Worm (Caenorhabditis elegans) whole organism, late embryonic: ENCODE results near the gene seld-1.

Source experiments
- C08G9.2 ChIP-seq: sonication (generic microtip); optimal IDR thresholded peaks from 2 replicates; lab custom pipeline; 2016; ENCODE audit warnings: mild to moderate bottlenecking, missing genetic modification characterization, moderate library complexity, missing compliant biosample characterization
- ahr-1 ChIP-seq: sonication (generic microtip); optimal IDR thresholded peaks from 2 replicates; lab custom pipeline; 2016; ENCODE audit warnings: missing genetic modification characterization, missing compliant biosample characterization
- ama-1 ChIP-seq: fragments of 150-350 bp; optimal IDR thresholded peaks from 2 replicates; lab custom pipeline; 2014
- ceh-14 ChIP-seq: sonication (generic microtip); optimal IDR thresholded peaks from 2 replicates; lab custom pipeline; 2016; ENCODE audit warnings: missing genotype, missing genetic modification characterization, missing compliant biosample characterization
- ceh-18 ChIP-seq: sonication (generic microtip); optimal IDR thresholded peaks from 2 replicates; lab custom pipeline; 2016; ENCODE audit warnings: missing genetic modification characterization, missing compliant biosample characterization
- ceh-2 ChIP-seq: sonication (generic microtip); optimal IDR thresholded peaks from 2 replicates; lab custom pipeline; 2016; ENCODE audit warnings: missing genotype, missing genetic modification characterization, missing compliant biosample characterization
- ceh-24 ChIP-seq: sonication (generic microtip); optimal IDR thresholded peaks from 2 replicates; lab custom pipeline; 2016; ENCODE audit warnings: mild to moderate bottlenecking, missing genetic modification characterization, missing compliant biosample characterization
- ceh-30 ChIP-seq: fragments of 150-350 bp; optimal IDR thresholded peaks from 2 replicates; lab custom pipeline; 2014; ENCODE audit warnings: missing biosample characterization, missing genetic modification characterization
- ceh-31 ChIP-seq: sonication (generic microtip); optimal IDR thresholded peaks from 2 replicates; lab custom pipeline; 2016; ENCODE audit warnings: missing genetic modification characterization, missing compliant biosample characterization
- ceh-6 ChIP-seq: fragments of 200-800 bp; sonication (Bioruptor generic); optimal IDR thresholded peaks from 2 replicates; lab custom pipeline; 2018; ENCODE audit warnings: mild to moderate bottlenecking, missing genetic modification characterization, missing compliant biosample characterization
- che-1 ChIP-seq: sonication (generic microtip); optimal IDR thresholded peaks from 2 replicates; lab custom pipeline; 2016; ENCODE audit warnings: mild to moderate bottlenecking, missing genetic modification characterization, missing compliant biosample characterization
- dve-1 ChIP-seq: sonication (generic microtip); optimal IDR thresholded peaks from 2 replicates; lab custom pipeline; 2017; ENCODE audit warnings: antibody characterized with exemption, mild to moderate bottlenecking, missing genetic modification characterization, missing compliant biosample characterization
- elt-2 ChIP-seq: sonication (generic microtip); optimal IDR thresholded peaks from 2 replicates; lab custom pipeline; 2016; ENCODE audit warnings: missing genetic modification reagents, missing genetic modification characterization, missing compliant biosample characterization
- elt-4 ChIP-seq: sonication (generic microtip); optimal IDR thresholded peaks from 2 replicates; lab custom pipeline; 2016; ENCODE audit warnings: missing genetic modification characterization, missing compliant biosample characterization
- ets-4 ChIP-seq: sonication (generic microtip); optimal IDR thresholded peaks from 2 replicates; lab custom pipeline; 2016; ENCODE audit warnings: missing genetic modification characterization, missing compliant biosample characterization
- fax-1 ChIP-seq: sonication (generic microtip); optimal IDR thresholded peaks from 2 replicates; lab custom pipeline; 2016; ENCODE audit warnings: missing genotype, missing genetic modification characterization, missing compliant biosample characterization
- fkh-10 ChIP-seq: fragments of 150-350 bp; optimal IDR thresholded peaks from 2 replicates; lab custom pipeline; 2014; ENCODE audit warnings: missing biosample characterization, missing genetic modification reagents, missing genetic modification characterization
- gmeb-2 ChIP-seq: sonication (generic microtip); optimal IDR thresholded peaks from 2 replicates; lab custom pipeline; 2016; ENCODE audit warnings: missing genetic modification characterization, inconsistent platforms, missing compliant biosample characterization
- hlh-13 ChIP-seq: fragments of 200-800 bp; sonication (Bioruptor generic); optimal IDR thresholded peaks from 2 replicates; lab custom pipeline; 2018; ENCODE audit warnings: mild to moderate bottlenecking, missing genetic modification characterization, missing compliant biosample characterization
- hlh-15 ChIP-seq: sonication (generic microtip); optimal IDR thresholded peaks from 2 replicates; lab custom pipeline; 2016; ENCODE audit warnings: missing genetic modification characterization, missing compliant biosample characterization
- hlh-30 ChIP-seq: sonication (generic microtip); optimal IDR thresholded peaks from 2 replicates; lab custom pipeline; 2017; ENCODE audit warnings: antibody characterized with exemption, missing genetic modification characterization, missing compliant biosample characterization; ENCODE audit not compliant: insufficient read depth
- nfya-1 ChIP-seq: sonication (generic microtip); optimal IDR thresholded peaks from 2 replicates; lab custom pipeline; 2017; ENCODE audit warnings: missing genetic modification characterization, mild to moderate bottlenecking, missing compliant biosample characterization, antibody characterized with exemption, moderate library complexity
- nhr-11 ChIP-seq: fragments of 150-350 bp; optimal IDR thresholded peaks from 2 replicates; lab custom pipeline; 2014; ENCODE audit warnings: missing biosample characterization, missing genetic modification characterization
- pag-3 ChIP-seq: sonication (generic microtip); optimal IDR thresholded peaks from 2 replicates; lab custom pipeline; 2016; ENCODE audit warnings: missing compliant biosample characterization, missing genetic modification characterization, borderline replicate concordance
- pat-9 ChIP-seq: fragments of 200-800 bp; sonication (Bioruptor generic); optimal IDR thresholded peaks from 2 replicates; lab custom pipeline; 2018; ENCODE audit warnings: mild to moderate bottlenecking, missing genetic modification characterization, moderate library complexity, missing compliant biosample characterization
- sdc-2 ChIP-seq: sonication (generic microtip); optimal IDR thresholded peaks from 2 replicates; lab custom pipeline; 2016; ENCODE audit warnings: missing genotype, missing genetic modification characterization, missing compliant biosample characterization
- sox-2 ChIP-seq: fragments of 200-800 bp; sonication (Bioruptor generic); IDR thresholded peaks from 2 replicates; pipeline ENCODE4 v1.3.6; 2022; ENCODE audit warnings: missing genetic modification reagents, missing genetic modification characterization, missing compliant biosample characterization
- sox-4 ChIP-seq: sonication (generic microtip); optimal IDR thresholded peaks from 2 replicates; lab custom pipeline; 2017; ENCODE audit warnings: mild to moderate bottlenecking, missing genetic modification characterization, inconsistent platforms, missing compliant biosample characterization
- syd-9 ChIP-seq: sonication (generic microtip); optimal IDR thresholded peaks from 2 replicates; lab custom pipeline; 2016; ENCODE audit warnings: mild to moderate bottlenecking, missing genetic modification characterization, moderate library complexity, missing compliant biosample characterization
- ttx-3 ChIP-seq: sonication (generic microtip); optimal IDR thresholded peaks from 2 replicates; lab custom pipeline; 2016; ENCODE audit warnings: missing genetic modification reagents, missing genetic modification characterization, missing compliant biosample characterization
- unc-3 ChIP-seq, 2 experiments: fragments of 200-800 bp in 1 of 2; sonication (Bioruptor generic) in 1 of 2; sonication (generic microtip) in 1 of 2; conservative IDR thresholded peaks in 1 of 2; optimal IDR thresholded peaks in 1 of 2; 2 replicates each; pipeline versions ENCODE4 v1.3.6 to Lab custom; 2016 to 2022; ENCODE audit warnings: missing compliant biosample characterization in 2 of 2, missing genetic modification characterization in 2 of 2, missing genetic modification reagents in 1 of 2
- unc-42 ChIP-seq: sonication (generic microtip); optimal IDR thresholded peaks from 2 replicates; lab custom pipeline; 2016; ENCODE audit warnings: missing genotype, missing genetic modification characterization, missing compliant biosample characterization
- unc-55 ChIP-seq: sonication (generic microtip); optimal IDR thresholded peaks from 2 replicates; lab custom pipeline; 2017; ENCODE audit warnings: missing biosample characterization, missing genetic modification reagents, missing genetic modification characterization
- unc-86 ChIP-seq: sonication (generic microtip); optimal IDR thresholded peaks from 2 replicates; lab custom pipeline; 2016; ENCODE audit warnings: missing genetic modification characterization, missing compliant biosample characterization
- zip-5 ChIP-seq: sonication (generic microtip); optimal IDR thresholded peaks from 2 replicates; lab custom pipeline; 2016; ENCODE audit warnings: missing genetic modification characterization, missing compliant biosample characterization
- ztf-16 ChIP-seq: sonication (generic microtip); optimal IDR thresholded peaks from 2 replicates; lab custom pipeline; 2017; ENCODE audit warnings: missing genetic modification characterization, missing compliant biosample characterization

Gene seld-1

ce11 chrIV:13505144-13505543, at the start of gene seld-1:
Gene seld-1 (plus strand): TSS chrIV:13505444.
- TF ChIP-seq ama-1: no peak
- TF ChIP-seq unc-86 (tag; lab: Kevin White, UChicago): no peak
- no peak for TF ChIP-seq sdc-2
- TF ChIP-seq syd-9 (tag; lab: Kevin White, UChicago): no peak
- TF ChIP-seq che-1: no peak
- no peak for TF ChIP-seq ceh-6 (GFP tag; lab: Kevin White, UChicago)
- TF ChIP-seq unc-55 (GFP tag; lab: Kevin White, UChicago): no peak
- no peak for TF ChIP-seq elt-2
- TF ChIP-seq dve-1: no peak
- no peak for TF ChIP-seq ztf-16 (tag; lab: Kevin White, UChicago)
- no peak for TF ChIP-seq hlh-15 (tag; lab: Kevin White, UChicago)
- TF ChIP-seq nfya-1 (tag; lab: Kevin White, UChicago): no peak
- TF ChIP-seq ceh-14 (tag; lab: Kevin White, UChicago): no peak
- TF ChIP-seq unc-3 (GFP tag; conservative IDR thresholded peaks at IDR 0.05; lab: Robert Waterston, UW): no peak
- no peak for TF ChIP-seq unc-3 (tag; optimal IDR thresholded peaks at IDR 0.05; lab: Kevin White, UChicago)

ce11 chrIV:13456893-13457292, 48.4 kb upstream of the seld-1 start:
- TF ChIP-seq che-1 (no peak), sox-2 (GFP tag; lab: Robert Waterston, UW) (no peak), ceh-30 (tag; lab: Kevin White, UChicago) (no peak), ahr-1 (tag; lab: Kevin White, UChicago) (no peak), fax-1 (tag; lab: Kevin White, UChicago) (no peak), pat-9 (tag; lab: Kevin White, UChicago) (no peak), sox-4 (tag; lab: Kevin White, UChicago) (no peak), unc-42 (tag; lab: Kevin White, UChicago) (no peak)

ce11 chrIV:13458237-13458636, 47.0 kb upstream of the seld-1 start:
- no peak for TF ChIP-seq pag-3
- TF ChIP-seq syd-9 (tag; lab: Kevin White, UChicago): no peak
- no peak for TF ChIP-seq unc-42 (tag; lab: Kevin White, UChicago)
- TF ChIP-seq ceh-31 (tag; lab: Kevin White, UChicago): no peak
- no peak for TF ChIP-seq ceh-30 (tag; lab: Kevin White, UChicago)
- no peak for TF ChIP-seq ztf-16 (tag; lab: Kevin White, UChicago)
- TF ChIP-seq fkh-10 (GFP tag; lab: Kevin White, UChicago): no peak
- TF ChIP-seq hlh-13 (GFP tag; lab: Kevin White, UChicago): no peak

- TF ChIP-seq elt-4 (tag; lab: Kevin White, UChicago): no peak
- TF ChIP-seq ceh-2 (tag; lab: Kevin White, UChicago): no peak
- TF ChIP-seq ttx-3 (tag; lab: Kevin White, UChicago): no peak
- no peak for TF ChIP-seq dve-1
- TF ChIP-seq hlh-30 (tag; lab: Kevin White, UChicago): no peak
- no peak for TF ChIP-seq C08G9.2
- TF ChIP-seq che-1: no peak
- no peak for TF ChIP-seq ceh-24 (tag; lab: Kevin White, UChicago)
- TF ChIP-seq gmeb-2: no peak
- no peak for TF ChIP-seq nhr-11
- no peak for TF ChIP-seq zip-5 (tag; lab: Kevin White, UChicago)
- no peak for TF ChIP-seq ceh-18 (tag; lab: Kevin White, UChicago)
Measured at ce11 chrIV:13460876-13461275, 44.4 kb upstream of the seld-1 start, which contains the start of gene Y38H8A.12. Gene Y38H8A.12 (minus strand): TSS chrIV:13460976.

ce11 chrIV:13465797-13466196, 39.4 kb upstream of the seld-1 start, which contains the start of gene fezf-1:
Gene fezf-1 (plus strand): TSS chrIV:13466097.
- TF ChIP-seq ceh-6 (GFP tag; lab: Kevin White, UChicago): no peak
- TF ChIP-seq ets-4 (tag; lab: Kevin White, UChicago): no peak
